Worm (Caenorhabditis elegans): ENCODE measurements around the gene F11G11.13.

The F11G11.13 gene

DNA sequence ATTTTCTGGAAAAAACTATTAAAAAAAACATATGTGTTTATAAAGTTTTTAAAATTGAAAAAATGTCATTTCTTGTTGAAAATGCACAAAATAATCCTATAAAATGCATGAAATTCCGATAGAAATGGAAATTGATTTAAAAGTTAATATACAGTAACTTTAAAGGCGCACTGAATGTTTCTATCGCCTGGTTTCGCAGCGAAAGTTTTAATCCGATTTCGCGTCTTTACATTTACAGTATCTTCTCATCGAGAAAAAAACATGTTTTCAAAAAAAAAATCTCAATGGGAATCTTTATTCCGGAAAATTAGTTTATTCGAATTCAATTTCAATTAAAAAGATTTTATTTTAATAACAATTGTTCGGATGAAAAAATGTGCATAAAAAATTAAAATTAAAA lies 38.2 kb upstream of the F11G11.13 start, which contains the start of gene R05F9.11 (continued):
- TF ChIP-seq nhr-120 (GFP tag; IDR thresholded peaks at IDR 0.05) (no peak), ceh-91 (GFP tag; IDR thresholded peaks at IDR 0.05) (0 out of 2 replicates have a peak, but pooled peaks have one; percentile 52), hsf-1 (GFP tag; IDR thresholded peaks at IDR 0.05) (0 out of 2 replicates have a peak, but pooled peaks have one; percentile 40), hmg-20 (GFP tag; IDR thresholded peaks at IDR 0.05) (no peak), fkh-3 (tag; optimal IDR thresholded peaks at IDR 0.05) (no peak), B0336.3 (GFP tag; IDR thresholded peaks at IDR 0.05) (no peak), unc-62 (GFP tag; optimal IDR thresholded peaks at IDR 0.05) (no peak), lsl-1 (GFP tag; optimal IDR thresholded peaks at IDR 0.05) (peak; percentile 94), rec-8 (tag; optimal IDR thresholded peaks at IDR 0.05) (no peak), nhr-179 (tag; optimal IDR thresholded peaks at IDR 0.05) (no peak), lin-40 (tag; optimal IDR thresholded peaks at IDR 0.05) (no peak), ztf-6 (GFP tag; IDR thresholded peaks at IDR 0.05) (no peak), K11D2.4 (GFP tag; IDR thresholded peaks at IDR 0.05) (no peak), mcd-1 (GFP tag; IDR thresholded peaks at IDR 0.05) (0 out of 2 replicates have a peak, but pooled peaks have one; percentile 18), ceh-100 (GFP tag; IDR thresholded peaks at IDR 0.05) (no peak), nfyb-1 (GFP tag; IDR thresholded peaks at IDR 0.05) (no peak), F57A8.1 (GFP tag; optimal IDR thresholded peaks at IDR 0.05) (no peak), lir-1 (GFP tag; conservative IDR thresholded peaks at IDR 0.05) (no peak), unc-130 (GFP tag; optimal IDR thresholded peaks at IDR 0.05) (no peak), Y79H2A.3 (GFP tag; conservative IDR thresholded peaks at IDR 0.05) (no peak), ceh-58 (GFP tag; IDR thresholded peaks at IDR 0.05) (no peak), hmg-1.2 (GFP tag; IDR thresholded peaks at IDR 0.05) (no peak), chd-7 (tag; optimal IDR thresholded peaks at IDR 0.05) (no peak), Y53G8AR.9 (GFP tag; conservative IDR thresholded peaks at IDR 0.05) (no peak), ztf-3 (GFP tag; optimal IDR thresholded peaks at IDR 0.05) (no peak), T07F8.4 (tag; optimal IDR thresholded peaks at IDR 0.05) (no peak), attf-3 (GFP tag; conservative IDR thresholded peaks at IDR 0.05) (no peak), ccch-3 (GFP tag; optimal IDR thresholded peaks at IDR 0.05) (no peak), xnd-1 (tag; optimal IDR thresholded peaks at IDR 0.05) (peak; percentile 90), K12H6.12 (tag; optimal IDR thresholded peaks at IDR 0.05) (no peak), F49E8.2 (tag; optimal IDR thresholded peaks at IDR 0.05; ENCODE audit: insufficient read depth) (peak; percentile 43), C17E4.6 (GFP tag; IDR thresholded peaks at IDR 0.05) (no peak), madf-6 (GFP tag; IDR thresholded peaks at IDR 0.05) (peak; percentile 93), attf-5 (GFP tag; optimal IDR thresholded peaks at IDR 0.05) (no peak), B0019.2 (GFP tag; conservative IDR thresholded peaks at IDR 0.05) (no peak), efl-1 (GFP tag; optimal IDR thresholded peaks at IDR 0.05) (peak; percentile 27), tbx-9 (tag; optimal IDR thresholded peaks at IDR 0.05; ENCODE audit: borderline replicate concordance) (no peak), sea-2 (GFP tag; IDR thresholded peaks at IDR 0.05) (no peak), F10E7.11 (tag; optimal IDR thresholded peaks at IDR 0.05) (no peak), C06A6.2 (GFP tag; conservative IDR thresholded peaks at IDR 0.05) (no peak), mes-4 (tag; optimal IDR thresholded peaks at IDR 0.05) (no peak), madf-3 (GFP tag; IDR thresholded peaks at IDR 0.05) (no peak), madf-8 (GFP tag; conservative IDR thresholded peaks at IDR 0.05) (peak; percentile 87), somi-1 (GFP tag; optimal IDR thresholded peaks at IDR 0.05) (no peak), lin-54 (GFP tag; optimal IDR thresholded peaks at IDR 0.05) (peak; percentile 45), nhr-80 (tag; optimal IDR thresholded peaks at IDR 0.05) (no peak), let-526 (GFP tag; IDR thresholded peaks at IDR 0.05) (no peak), tbp1 (GFP tag; optimal IDR thresholded peaks at IDR 0.05) (peak; percentile 42), madf-10 (tag; optimal IDR thresholded peaks at IDR 0.05) (no peak), pha-4 (tag; optimal IDR thresholded peaks at IDR 0.05) (no peak)

All from whole organism, young adult.